Fruit fly (Drosophila melanogaster) whole organism, embryonic: ENCODE measurements around the gene Taf11.

Experiments used
- Ada2b ChIP-seq: fragments of 200-800 bp; sonication (Bioruptor generic); IDR thresholded peaks from 2 replicates; pipeline ENCODE4 v1.3.6; 2022; ENCODE audit warnings: missing biosample characterization, missing genetic modification characterization
- C15 ChIP-seq: fragments of 200-800 bp; sonication (Bioruptor generic); IDR thresholded peaks from 3 replicates; pipeline ENCODE4 v1.3.6; 2022; ENCODE audit warnings: missing biosample characterization, missing genetic modification characterization
- CG11695 ChIP-seq: fragments of 200-800 bp; sonication (Bioruptor generic); IDR thresholded peaks from 3 replicates; pipeline ENCODE4 v1.3.6; 2022; ENCODE audit warnings: missing biosample characterization, missing genetic modification characterization
- CG13624 ChIP-seq: fragments of 200-800 bp; sonication (Bioruptor generic); optimal IDR thresholded peaks from 2 replicates; lab custom pipeline; 2016; ENCODE audit warnings: missing biosample characterization, missing genetic modification characterization
- CG14441 ChIP-seq: fragments of 200-800 bp; sonication (Bioruptor generic); IDR thresholded peaks from 2 replicates; pipeline ENCODE4 v1.3.6; 2022; ENCODE audit warnings: missing biosample characterization, missing genetic modification characterization
- CG1529 ChIP-seq: fragments of 200-800 bp; sonication (Bioruptor generic); optimal IDR thresholded peaks from 3 replicates; lab custom pipeline; 2018; ENCODE audit warnings: missing biosample characterization, missing genetic modification characterization
- CG1603 ChIP-seq: fragments of 200-800 bp; sonication (Bioruptor generic); optimal IDR thresholded peaks from 2 replicates; lab custom pipeline; 2019; ENCODE audit warnings: missing biosample characterization, mild to moderate bottlenecking, missing genetic modification characterization, moderate library complexity
- CG1647 ChIP-seq: fragments of 200-800 bp; sonication (Bioruptor generic); optimal IDR thresholded peaks from 3 replicates; lab custom pipeline; 2016; ENCODE audit warnings: missing biosample characterization, missing genetic modification characterization
- CG17829 ChIP-seq: fragments of 200-800 bp; optimal IDR thresholded peaks from 2 replicates; lab custom pipeline; 2019; ENCODE audit warnings: missing biosample characterization, mild to moderate bottlenecking, missing genetic modification characterization, moderate library complexity
- CG2116 ChIP-seq: fragments of 200-800 bp; sonication (Bioruptor generic); optimal IDR thresholded peaks from 3 replicates; lab custom pipeline; 2018; ENCODE audit warnings: missing biosample characterization, mild to moderate bottlenecking, missing genetic modification characterization
- CG2202 ChIP-seq: fragments of 200-800 bp; sonication (Bioruptor generic); optimal IDR thresholded peaks from 2 replicates; lab custom pipeline; 2018; ENCODE audit warnings: missing biosample characterization, mild to moderate bottlenecking, missing genetic modification characterization
- CG2712 ChIP-seq: fragments of 200-800 bp; optimal IDR thresholded peaks from 3 replicates; lab custom pipeline; 2019; ENCODE audit warnings: missing biosample characterization, mild to moderate bottlenecking, missing genetic modification characterization, moderate library complexity
- CG2889 ChIP-seq: fragments of 200-800 bp; sonication (Bioruptor generic); IDR thresholded peaks from 3 replicates; pipeline ENCODE4 v1.3.6; 2022; ENCODE audit warnings: missing biosample characterization, missing genetic modification characterization
- CG30020 ChIP-seq: fragments of 200-800 bp; optimal IDR thresholded peaks from 2 replicates; lab custom pipeline; 2019; ENCODE audit warnings: missing biosample characterization, mild to moderate bottlenecking, missing genetic modification characterization, moderate library complexity
- CG30403 ChIP-seq: fragments of 200-800 bp; sonication (Bioruptor generic); optimal IDR thresholded peaks from 3 replicates; lab custom pipeline; 2016; ENCODE audit warnings: missing biosample characterization, missing genetic modification characterization
- CG33213 ChIP-seq: fragments of 200-800 bp; sonication (Bioruptor generic); optimal IDR thresholded peaks from 3 replicates; lab custom pipeline; 2016; ENCODE audit warnings: missing biosample characterization, missing genetic modification characterization
- CG34224 ChIP-seq: fragments of 200-800 bp; sonication (Bioruptor generic); IDR thresholded peaks from 3 replicates; pipeline ENCODE4 v1.3.6; 2022; ENCODE audit warnings: missing biosample characterization, missing genetic modification characterization; ENCODE audit not compliant: partially characterized antibody
- CG6791 ChIP-seq: fragments of 200-800 bp; sonication (Bioruptor generic); IDR thresholded peaks from 3 replicates; pipeline ENCODE4 v1.3.6; 2022; ENCODE audit warnings: missing biosample characterization, missing genetic modification characterization; ENCODE audit not compliant: partially characterized antibody
- CG9609 ChIP-seq: fragments of 200-800 bp; sonication (Bioruptor generic); optimal IDR thresholded peaks from 3 replicates; lab custom pipeline; 2016; ENCODE audit warnings: missing biosample characterization, missing genetic modification characterization
- CG9797 ChIP-seq: fragments of 200-800 bp; sonication (Bioruptor generic); optimal IDR thresholded peaks from 3 replicates; lab custom pipeline; 2018; ENCODE audit warnings: missing biosample characterization, mild to moderate bottlenecking, missing genetic modification characterization
- Camta ChIP-seq: fragments of 200-800 bp; sonication (Bioruptor generic); optimal IDR thresholded peaks from 2 replicates; lab custom pipeline; 2016; ENCODE audit warnings: missing biosample characterization, missing genetic modification characterization
- Dad ChIP-seq: fragments of 200-800 bp; sonication (Bioruptor generic); optimal IDR thresholded peaks from 3 replicates; lab custom pipeline; 2016; ENCODE audit warnings: missing biosample characterization, missing genetic modification characterization
- Dfd ChIP-seq, 2 experiments: fragments of >200 bp; optimal IDR thresholded peaks; 2 replicates each; lab custom pipeline; 2017; ENCODE audit warnings: missing biosample characterization in 2 of 2, missing genetic modification characterization in 2 of 2
- Dp ChIP-seq: fragments of 200-800 bp; sonication (Bioruptor generic); optimal IDR thresholded peaks from 2 replicates; lab custom pipeline; 2018; ENCODE audit warnings: missing biosample characterization, mild to moderate bottlenecking, missing genetic modification characterization, moderate library complexity
- Hmr ChIP-seq: fragments of 200-800 bp; sonication (Bioruptor generic); optimal IDR thresholded peaks from 3 replicates; lab custom pipeline; 2017; ENCODE audit warnings: mild to moderate bottlenecking, missing biosample characterization, missing genetic modification reagents, missing genetic modification characterization
- MBD-R2 ChIP-seq: fragments of 200-800 bp; sonication (Bioruptor generic); IDR thresholded peaks from 2 replicates; pipeline ENCODE4 v1.3.6; 2022; ENCODE audit warnings: missing biosample characterization, missing genetic modification characterization
- MESR4 ChIP-seq: fragments of 200-800 bp; sonication (Bioruptor generic); optimal IDR thresholded peaks from 2 replicates; lab custom pipeline; 2018; ENCODE audit warnings: missing biosample characterization, mild to moderate bottlenecking, missing genetic modification characterization, moderate library complexity
- Sin3A ChIP-seq: fragments of >200 bp; optimal IDR thresholded peaks from 2 replicates; lab custom pipeline; 2018
- Spps ChIP-seq: fragments of 200-800 bp; sonication (Bioruptor generic); optimal IDR thresholded peaks from 2 replicates; lab custom pipeline; 2018; ENCODE audit warnings: missing biosample characterization, mild to moderate bottlenecking, missing genetic modification characterization
- Sry-β ChIP-seq: fragments of 200-800 bp; sonication (Bioruptor generic); optimal IDR thresholded peaks from 2 replicates; lab custom pipeline; 2018; ENCODE audit warnings: missing biosample characterization, mild to moderate bottlenecking, missing genetic modification characterization, moderate library complexity
- Sry-δ ChIP-seq: fragments of 200-800 bp; sonication (Bioruptor generic); optimal IDR thresholded peaks from 2 replicates; lab custom pipeline; 2016; ENCODE audit warnings: missing biosample characterization, missing genetic modification characterization
- Stat92E ChIP-seq, 3 experiments: fragments of >200 bp in 2 of 3; fragments of 200-800 bp in 1 of 3; sonication (Bioruptor generic) in 1 of 3; optimal IDR thresholded peaks; 2 replicates each; lab custom pipeline; 2017 to 2019; ENCODE audit warnings: missing biosample characterization in 3 of 3, missing genetic modification characterization in 3 of 3, mild to moderate bottlenecking in 1 of 3, moderate library complexity in 1 of 3
- YL-1 ChIP-seq: fragments of 200-800 bp; sonication (Bioruptor generic); optimal IDR thresholded peaks from 3 replicates; lab custom pipeline; 2017; ENCODE audit warnings: missing biosample characterization, mild to moderate bottlenecking, missing genetic modification characterization
- amos ChIP-seq: fragments of 200-800 bp; sonication (Bioruptor generic); IDR thresholded peaks from 2 replicates; pipeline ENCODE4 v1.3.6; 2022; ENCODE audit warnings: missing biosample characterization, missing genetic modification characterization; ENCODE audit not compliant: partially characterized antibody
- az2 ChIP-seq: fragments of 200-800 bp; sonication (Bioruptor generic); optimal IDR thresholded peaks from 3 replicates; lab custom pipeline; 2016; ENCODE audit warnings: missing biosample characterization, missing genetic modification characterization
- bbx ChIP-seq: fragments of 200-800 bp; sonication (Bioruptor generic); IDR thresholded peaks from 2 replicates; pipeline ENCODE4 v1.3.6; 2022; ENCODE audit warnings: missing biosample characterization, missing genetic modification characterization; ENCODE audit not compliant: partially characterized antibody
- cato ChIP-seq: fragments of 200-800 bp; sonication (Bioruptor generic); optimal IDR thresholded peaks from 2 replicates; lab custom pipeline; 2016; ENCODE audit warnings: missing biosample characterization, missing genetic modification characterization, borderline replicate concordance
- chinmo ChIP-seq: fragments of 200-800 bp; sonication (Bioruptor generic); IDR thresholded peaks from 4 replicates; pipeline ENCODE4 v1.3.6; 2022; ENCODE audit warnings: missing biosample characterization, missing genetic modification characterization; ENCODE audit not compliant: partially characterized antibody
- emc ChIP-seq: fragments of 200-800 bp; sonication (Bioruptor generic); optimal IDR thresholded peaks from 2 replicates; lab custom pipeline; 2016; ENCODE audit warnings: missing biosample characterization, missing genetic modification characterization
- fd64A ChIP-seq: fragments of 200-800 bp; sonication (Bioruptor generic); optimal IDR thresholded peaks from 3 replicates; lab custom pipeline; 2018; ENCODE audit warnings: missing biosample characterization, mild to moderate bottlenecking, missing genetic modification characterization
- gfzf ChIP-seq: fragments of 200-800 bp; sonication (Bioruptor generic); optimal IDR thresholded peaks from 2 replicates; lab custom pipeline; 2016; ENCODE audit warnings: missing biosample characterization, mild to moderate bottlenecking, missing genetic modification characterization, moderate library complexity
- lab ChIP-seq: fragments of 200-800 bp; sonication (Bioruptor generic); optimal IDR thresholded peaks from 3 replicates; lab custom pipeline; 2017; ENCODE audit warnings: missing biosample characterization, missing genetic modification characterization, mild to moderate bottlenecking, moderate library complexity, missing genetic modification reagents
- mirr ChIP-seq: fragments of 200-800 bp; sonication (Bioruptor generic); optimal IDR thresholded peaks from 3 replicates; lab custom pipeline; 2018; ENCODE audit warnings: missing biosample characterization, mild to moderate bottlenecking, missing genetic modification characterization
- nmo ChIP-seq: fragments of 200-800 bp; sonication (Bioruptor generic); optimal IDR thresholded peaks from 2 replicates; lab custom pipeline; 2018; ENCODE audit warnings: missing biosample characterization, mild to moderate bottlenecking, missing genetic modification characterization, moderate library complexity
- pan ChIP-seq, 4 experiments: fragments of >200 bp in 3 of 4; fragments of 200-800 bp in 1 of 4; sonication (Bioruptor generic) in 1 of 4; optimal IDR thresholded peaks in 3 of 4; IDR thresholded peaks in 1 of 4; 2 replicates each; pipeline versions ENCODE4 v1.3.6 to Lab custom; 2017 to 2022; ENCODE audit warnings: missing biosample characterization in 2 of 4, missing genetic modification characterization in 2 of 4, mixed read lengths in 1 of 4
- pzg ChIP-seq: fragments of 200-800 bp; sonication (Bioruptor generic); optimal IDR thresholded peaks from 3 replicates; lab custom pipeline; 2018; ENCODE audit warnings: missing biosample characterization, mild to moderate bottlenecking, missing genetic modification characterization, moderate library complexity
- sens ChIP-seq: fragments of 200-800 bp; sonication (Bioruptor generic); peaks from one replicate; lab custom pipeline; 2016; ENCODE audit warnings: missing biosample characterization, missing genetic modification characterization
- zen ChIP-seq: fragments of 200-800 bp; sonication (Bioruptor generic); optimal IDR thresholded peaks from 3 replicates; lab custom pipeline; 2018; ENCODE audit warnings: missing biosample characterization, mild to moderate bottlenecking, missing genetic modification characterization, moderate library complexity

Gene Taf11

DNA sequence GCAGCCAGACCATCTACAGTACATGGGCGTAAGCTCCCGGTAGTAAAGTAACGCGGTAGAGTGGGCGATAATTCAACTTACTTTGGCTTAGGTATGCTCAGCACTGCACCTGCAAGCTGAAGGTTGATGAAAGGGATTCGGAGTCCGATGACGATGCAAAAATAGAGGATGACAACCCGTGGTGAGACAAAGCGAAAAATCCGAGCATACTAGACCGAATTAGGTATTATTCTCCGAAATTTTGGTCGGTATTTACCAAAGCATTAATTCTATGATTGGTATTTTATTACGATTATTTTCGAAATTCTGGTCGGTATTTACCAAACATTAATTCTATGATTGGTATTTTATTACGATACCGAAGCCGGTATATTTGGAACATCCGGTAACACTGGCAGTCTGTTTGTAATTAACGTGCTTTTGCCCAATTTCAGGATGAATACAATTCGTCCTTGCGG lies 27.5 kb upstream of the Taf11 start, which contains the start of gene CG4036 (continued):
- TF ChIP-seq CG13624 (GFP tag; lab: Kevin White, UChicago) (peak; percentile 10), amos (GFP tag; lab: Robert Waterston, UW) (peak; percentile 30; the same call in 1 of the 2 replicates), CG30403 (GFP tag; lab: Kevin White, UChicago) (no peak), fd64A (GFP tag; lab: Kevin White, UChicago) (no peak), emc (GFP tag; lab: Kevin White, UChicago) (no peak), nmo (GFP tag; lab: Kevin White, UChicago) (peak; percentile 45), CG34224 (0 out of 3 replicates have a peak, but pooled peaks have one; percentile 9), Dad (GFP tag; lab: Kevin White, UChicago) (no peak), Sry-β (no peak), CG2116 (GFP tag; lab: Kevin White, UChicago) (peak; percentile 18), Sry-δ (peak; percentile 36), Sin3A (lab: Kevin White, UChicago) (peak; percentile 59), CG6791 (GFP tag; lab: Robert Waterston, UW) (peak; percentile 16; the same call in 1 of the 3 replicates), CG9797 (GFP tag; lab: Kevin White, UChicago) (peak; percentile 92), CG14441 (GFP tag; lab: Robert Waterston, UW) (no peak), chinmo (GFP tag; lab: Robert Waterston, UW) (0 out of 4 replicates have a peak, but pooled peaks have one; percentile 35), Camta (GFP tag; lab: Kevin White, UChicago) (no peak), YL-1 (GFP tag; lab: Kevin White, UChicago) (peak; percentile 67), cato (no peak), Dp (GFP tag; lab: Kevin White, UChicago) (peak; percentile 41), mirr (GFP tag; lab: Kevin White, UChicago) (no peak), Stat92E (GFP tag; optimal IDR thresholded peaks at IDR 0.05; lab: Kevin White, UChicago) (peak in 1 of 3 experiments; percentile 32), Hmr (GFP tag; lab: Kevin White, UChicago) (peak; percentile 51), gfzf (peak; percentile 95), az2 (GFP tag; lab: Kevin White, UChicago) (no peak), CG1603 (peak; percentile 72), CG17829 (peak; percentile 40), CG1647 (GFP tag; lab: Kevin White, UChicago) (no peak), Ada2b (GFP tag; lab: Robert Waterston, UW) (no peak), CG9609 (GFP tag; lab: Kevin White, UChicago) (no peak), CG33213 (GFP tag; lab: Kevin White, UChicago) (peak; percentile 3), CG2712 (tag; lab: Kevin White, UChicago) (peak; percentile 11), CG2889 (no peak), C15 (GFP tag; lab: Robert Waterston, UW) (no peak), zen (tag; lab: Kevin White, UChicago) (peak; percentile 60), pan (optimal IDR thresholded peaks at IDR 0.05; lab: Kevin White, UChicago) (no peak), pan (GFP tag; optimal IDR thresholded peaks at IDR 0.05 in 1 of 2, IDR thresholded peaks at IDR 0.05 in 1 of 2) (no peak), Spps (tag; lab: Kevin White, UChicago) (no peak), sens (GFP tag; lab: Kevin White, UChicago) (peak; percentile 50), lab (GFP tag; lab: Kevin White, UChicago) (no peak), Dfd (GFP tag; optimal IDR thresholded peaks at IDR 0.05; lab: Kevin White, UChicago) (no peak), MBD-R2 (GFP tag; lab: Robert Waterston, UW) (peak; percentile 78; the same call in 1 of the 2 replicates), MESR4 (peak; percentile 91), CG2202 (tag; lab: Kevin White, UChicago) (no peak), pzg (GFP tag; lab: Kevin White, UChicago) (peak; percentile 94), bbx (GFP tag; lab: Robert Waterston, UW) (0 out of 2 replicates have a peak, but pooled peaks have one; percentile 24), CG1529 (GFP tag; lab: Kevin White, UChicago) (no peak), CG30020 (tag; lab: Kevin White, UChicago) (peak; percentile 33), CG11695 (GFP tag; lab: Robert Waterston, UW) (no peak)
